Worm (Caenorhabditis elegans) whole organism, young adult: Measurements from ENCODE around the gene nhr-214.

Experiments used
- C17E4.6 ChIP-seq: fragments of 200-800 bp; sonication (Bioruptor generic); IDR thresholded peaks from 2 replicates; pipeline ENCODE4 v1.3.6; 2022; ENCODE audit warnings: missing genetic modification reagents, missing genetic modification characterization, missing compliant biosample characterization
- D2030.7 ChIP-seq: fragments of 200-800 bp; sonication (Bioruptor generic); IDR thresholded peaks from 2 replicates; pipeline ENCODE4 v1.3.6; 2022; ENCODE audit warnings: missing genetic modification reagents, missing genetic modification characterization, missing compliant biosample characterization
- F23B12.7 ChIP-seq: sonication (generic microtip); optimal IDR thresholded peaks from 2 replicates; lab custom pipeline; 2017; ENCODE audit warnings: missing genetic modification characterization, mild to moderate bottlenecking, missing compliant biosample characterization, antibody characterized with exemption, moderate library complexity; ENCODE audit not compliant: insufficient read depth
- F33H1.4 ChIP-seq: fragments of 200-800 bp; sonication (Bioruptor generic); IDR thresholded peaks from 2 replicates; pipeline ENCODE4 v1.3.6; 2022; ENCODE audit warnings: missing genetic modification reagents, missing genetic modification characterization, missing compliant biosample characterization
- F52B5.7 ChIP-seq: sonication (generic microtip); optimal IDR thresholded peaks from 2 replicates; lab custom pipeline; 2016; ENCODE audit warnings: mild to moderate bottlenecking, missing genetic modification characterization, missing compliant biosample characterization
- F57A8.1 ChIP-seq: fragments of 200-800 bp; sonication (Bioruptor generic); optimal IDR thresholded peaks from 2 replicates; lab custom pipeline; 2018; ENCODE audit warnings: mild to moderate bottlenecking, missing genetic modification characterization, moderate library complexity, missing compliant biosample characterization
- F57C9.4 ChIP-seq: sonication (generic microtip); optimal IDR thresholded peaks from 2 replicates; lab custom pipeline; 2017; ENCODE audit warnings: mild to moderate bottlenecking, missing genetic modification characterization, missing compliant biosample characterization
- K11D2.4 ChIP-seq: fragments of 200-800 bp; sonication (Bioruptor generic); IDR thresholded peaks from 2 replicates; pipeline ENCODE4 v1.3.6; 2022; ENCODE audit warnings: missing genetic modification reagents, missing genetic modification characterization, missing compliant biosample characterization
- T07F8.4 ChIP-seq: sonication (generic microtip); optimal IDR thresholded peaks from 2 replicates; lab custom pipeline; 2016; ENCODE audit warnings: mild to moderate bottlenecking, missing genetic modification characterization, moderate library complexity, missing compliant biosample characterization
- Y67H2A.10 ChIP-seq: fragments of 200-800 bp; sonication (Bioruptor generic); conservative IDR thresholded peaks from 2 replicates; pipeline ENCODE4 v1.3.6; 2022; ENCODE audit warnings: missing genetic modification reagents, missing genetic modification characterization, missing compliant biosample characterization
- Y79H2A.3 ChIP-seq: fragments of 200-800 bp; sonication (Bioruptor generic); conservative IDR thresholded peaks from 2 replicates; pipeline ENCODE4 v1.3.6; 2022; ENCODE audit warnings: missing genetic modification reagents, missing genetic modification characterization, missing compliant biosample characterization
- ama-1 ChIP-seq, 3 experiments: fragments of 150-350 bp in 1 of 3; sonication (generic microtip) in 2 of 3; optimal IDR thresholded peaks; 2 replicates each; lab custom pipeline; 2014 to 2018; ENCODE audit warnings: missing biosample characterization in 2 of 3, missing genetic modification characterization in 2 of 3, missing genetic modification reagents in 2 of 3
- aptf-3 ChIP-seq: fragments of 200-800 bp; sonication (Bioruptor generic); IDR thresholded peaks from 2 replicates; pipeline ENCODE4 v1.3.6; 2022; ENCODE audit warnings: missing genetic modification characterization, missing compliant biosample characterization
- attf-3 ChIP-seq: fragments of 200-800 bp; sonication (Bioruptor generic); conservative IDR thresholded peaks from 2 replicates; pipeline ENCODE4 v1.3.6; 2022; ENCODE audit warnings: missing genetic modification reagents, missing genetic modification characterization, missing compliant biosample characterization
- ccch-3 ChIP-seq: fragments of 200-800 bp; sonication (Bioruptor generic); optimal IDR thresholded peaks from 2 replicates; lab custom pipeline; 2018; ENCODE audit warnings: mild to moderate bottlenecking, missing genetic modification characterization, missing compliant biosample characterization
- cebp-1 ChIP-seq, 2 experiments: fragments of 200-800 bp in 1 of 2; sonication (Bioruptor generic) in 1 of 2; sonication (generic microtip) in 1 of 2; IDR thresholded peaks in 1 of 2; optimal IDR thresholded peaks in 1 of 2; 2 replicates each; pipeline versions ENCODE4 v1.3.6 to Lab custom; 2017 to 2022; ENCODE audit warnings: missing compliant biosample characterization in 2 of 2, missing genetic modification characterization in 2 of 2, mild to moderate bottlenecking in 1 of 2, missing genetic modification reagents in 1 of 2, moderate library complexity in 1 of 2
- ets-4 ChIP-seq: fragments of 200-800 bp; sonication (Bioruptor generic); optimal IDR thresholded peaks from 2 replicates; lab custom pipeline; 2018; ENCODE audit warnings: mild to moderate bottlenecking, missing genetic modification characterization, missing compliant biosample characterization
- him-1 ChIP-seq: sonication (generic microtip); optimal IDR thresholded peaks from 2 replicates; lab custom pipeline; 2016; ENCODE audit warnings: missing genotype, missing genetic modification reagents, missing genetic modification characterization, missing compliant biosample characterization
- hlh-26 ChIP-seq: fragments of 200-800 bp; sonication (Bioruptor generic); conservative IDR thresholded peaks from 2 replicates; pipeline ENCODE4 v1.3.6; 2022; ENCODE audit warnings: missing genetic modification reagents, missing genetic modification characterization, missing compliant biosample characterization
- hmg-1.2 ChIP-seq: fragments of 200-800 bp; sonication (Bioruptor generic); IDR thresholded peaks from 2 replicates; pipeline ENCODE4 v1.3.6; 2022; ENCODE audit warnings: missing genetic modification reagents, missing genetic modification characterization, missing compliant biosample characterization
- hsf-1 ChIP-seq: fragments of 200-800 bp; sonication (Bioruptor generic); IDR thresholded peaks from 2 replicates; pipeline ENCODE4 v1.3.6; 2022; ENCODE audit warnings: missing genetic modification reagents, missing genetic modification characterization, missing compliant biosample characterization
- lag-1 ChIP-seq: fragments of 200-800 bp; sonication (Bioruptor generic); IDR thresholded peaks from 2 replicates; pipeline ENCODE4 v1.3.6; 2022; ENCODE audit warnings: missing genetic modification reagents, missing genetic modification characterization, missing compliant biosample characterization
- let-526 ChIP-seq: fragments of 200-800 bp; sonication (Bioruptor generic); IDR thresholded peaks from 2 replicates; pipeline ENCODE4 v1.3.6; 2022; ENCODE audit warnings: missing genetic modification reagents, missing genetic modification characterization, missing compliant biosample characterization
- lin-26 ChIP-seq: fragments of 200-800 bp; sonication (Bioruptor generic); IDR thresholded peaks from 2 replicates; pipeline ENCODE4 v1.3.6; 2022; ENCODE audit warnings: missing genetic modification reagents, missing genetic modification characterization, missing compliant biosample characterization
- lin-54 ChIP-seq: fragments of 200-800 bp; sonication (Bioruptor generic); optimal IDR thresholded peaks from 2 replicates; lab custom pipeline; 2018; ENCODE audit warnings: mild to moderate bottlenecking, missing genetic modification characterization, missing compliant biosample characterization
- madf-6 ChIP-seq: fragments of 200-800 bp; sonication (Bioruptor generic); IDR thresholded peaks from 2 replicates; pipeline ENCODE4 v1.3.6; 2022; ENCODE audit warnings: missing genetic modification reagents, missing genetic modification characterization, missing compliant biosample characterization
- mcd-1 ChIP-seq: fragments of 200-800 bp; sonication (Bioruptor generic); IDR thresholded peaks from 2 replicates; pipeline ENCODE4 v1.3.6; 2022; ENCODE audit warnings: missing genetic modification reagents, missing genetic modification characterization, missing compliant biosample characterization
- nfya-1 ChIP-seq: sonication (generic microtip); optimal IDR thresholded peaks from 2 replicates; lab custom pipeline; 2017; ENCODE audit warnings: antibody characterized with exemption, missing compliant biosample characterization, missing genetic modification characterization, borderline replicate concordance; ENCODE audit not compliant: insufficient read depth
- nfya-2 ChIP-seq: fragments of 200-800 bp; sonication (Bioruptor generic); IDR thresholded peaks from 2 replicates; pipeline ENCODE4 v1.3.6; 2022; ENCODE audit warnings: missing genetic modification reagents, missing genetic modification characterization, missing compliant biosample characterization
- nhr-120 ChIP-seq: fragments of 200-800 bp; sonication (Bioruptor generic); IDR thresholded peaks from 2 replicates; pipeline ENCODE4 v1.3.6; 2022; ENCODE audit warnings: missing genetic modification characterization, missing compliant biosample characterization
- nhr-179 ChIP-seq: sonication (generic microtip); optimal IDR thresholded peaks from 2 replicates; lab custom pipeline; 2016; ENCODE audit warnings: mild to moderate bottlenecking, missing genetic modification characterization, missing compliant biosample characterization
- pha-4 ChIP-seq: fragments of 150-350 bp; sonication (generic microtip); optimal IDR thresholded peaks from 2 replicates; lab custom pipeline; 2014; ENCODE audit warnings: missing biosample characterization, missing genetic modification reagents, missing genetic modification characterization
- rcor-1 ChIP-seq: fragments of 200-800 bp; sonication (Bioruptor generic); IDR thresholded peaks from 2 replicates; pipeline ENCODE4 v1.3.6; 2022; ENCODE audit warnings: missing genetic modification reagents, missing genetic modification characterization, missing compliant biosample characterization
- rec-8 ChIP-seq, 2 experiments: sonication (generic microtip); optimal IDR thresholded peaks; 2 replicates each; lab custom pipeline; 2016; ENCODE audit warnings: mild to moderate bottlenecking in 2 of 2, missing genetic modification characterization in 2 of 2, missing genetic modification reagents in 2 of 2, missing genotype in 2 of 2, missing biosample characterization in 1 of 2, missing compliant biosample characterization in 1 of 2, moderate library complexity in 1 of 2
- snpc-1.3 ChIP-seq: sonication (generic microtip); optimal IDR thresholded peaks from 2 replicates; lab custom pipeline; 2017; ENCODE audit warnings: missing genetic modification characterization, mild to moderate bottlenecking, missing compliant biosample characterization, antibody characterized with exemption, moderate library complexity, missing genotype, missing genetic modification reagents; ENCODE audit not compliant: insufficient read depth
- snpc-4 ChIP-seq, 5 experiments: fragments of 150-350 bp in 1 of 5; sonication (generic microtip) in 4 of 5; optimal IDR thresholded peaks; 2 replicates each; lab custom pipeline; 2014 to 2018; ENCODE audit warnings: missing genetic modification characterization in 5 of 5, missing biosample characterization in 3 of 5, antibody characterized with exemption in 2 of 5, mild to moderate bottlenecking in 2 of 5, missing compliant biosample characterization in 2 of 5, missing genotype in 2 of 5, moderate library complexity in 2 of 5, missing genetic modification reagents in 1 of 5
- tbp1 ChIP-seq: fragments of 200-800 bp; sonication (Bioruptor generic); optimal IDR thresholded peaks from 2 replicates; lab custom pipeline; 2018; ENCODE audit warnings: mild to moderate bottlenecking, missing genetic modification characterization, missing compliant biosample characterization
- tlf-1 ChIP-seq: fragments of 200-800 bp; sonication (Bioruptor generic); optimal IDR thresholded peaks from 2 replicates; lab custom pipeline; 2018; ENCODE audit warnings: mild to moderate bottlenecking, missing genetic modification characterization, missing compliant biosample characterization
- xnd-1 ChIP-seq: sonication (generic microtip); optimal IDR thresholded peaks from 2 replicates; lab custom pipeline; 2016; ENCODE audit warnings: missing genotype, missing genetic modification reagents, missing genetic modification characterization, missing compliant biosample characterization
- zfh-2 ChIP-seq: fragments of 200-800 bp; sonication (Bioruptor generic); conservative IDR thresholded peaks from 2 replicates; pipeline ENCODE4 v1.3.6; 2022; ENCODE audit warnings: missing genetic modification reagents, missing genetic modification characterization, missing compliant biosample characterization
- ztf-25 ChIP-seq: fragments of 200-800 bp; sonication (Bioruptor generic); IDR thresholded peaks from 2 replicates; pipeline ENCODE4 v1.3.6; 2022; ENCODE audit warnings: missing genetic modification reagents, missing genetic modification characterization, missing compliant biosample characterization
- ztf-26 ChIP-seq: sonication (generic microtip); optimal IDR thresholded peaks from 2 replicates; lab custom pipeline; 2017; ENCODE audit warnings: missing genetic modification characterization, missing compliant biosample characterization
- ztf-3 ChIP-seq: fragments of 200-800 bp; sonication (Bioruptor generic); optimal IDR thresholded peaks from 2 replicates; lab custom pipeline; 2018; ENCODE audit warnings: mild to moderate bottlenecking, missing genetic modification characterization, missing compliant biosample characterization

The nhr-214 gene

DNA sequence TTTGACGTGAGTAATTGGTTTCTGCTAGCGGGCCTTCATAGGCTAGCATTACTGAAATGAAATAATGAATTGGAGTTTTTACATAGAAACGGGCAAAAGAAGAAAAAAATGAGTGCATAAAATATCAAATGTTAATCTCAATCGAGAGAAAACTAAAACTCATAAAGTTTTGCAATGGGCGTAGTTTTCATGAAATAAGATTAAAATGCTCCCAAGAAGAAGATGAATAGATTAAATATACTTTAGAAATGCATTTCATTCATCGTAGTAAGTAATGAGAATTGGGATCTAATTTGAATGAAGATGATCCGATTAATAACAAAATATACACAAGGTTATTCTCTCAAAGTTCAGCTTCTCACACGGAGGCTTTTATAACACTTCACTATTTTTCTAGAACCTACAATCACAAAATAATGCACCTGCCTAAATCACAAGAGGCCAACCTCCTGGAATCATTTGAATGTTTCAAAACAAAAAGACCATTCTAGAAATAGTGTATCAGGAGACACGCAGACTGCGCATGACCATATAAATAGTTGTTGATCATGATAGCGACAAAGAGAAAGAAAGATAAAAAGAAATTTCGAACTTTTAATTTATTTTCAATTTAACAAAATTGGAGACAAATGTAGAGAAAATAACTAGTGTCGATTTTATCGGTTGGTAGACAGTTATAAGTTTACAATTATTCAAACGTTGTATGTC is 33.9 kb downstream of the nhr-214 start, which contains the start of gene nhr-17 (continued):
- TF ChIP-seq F52B5.7 (tag; lab: Kevin White, UChicago) (no peak), Y67H2A.10 (GFP tag; lab: Robert Waterston, UW) (no peak), F57A8.1 (GFP tag; lab: Kevin White, UChicago) (no peak), F33H1.4 (GFP tag; lab: Robert Waterston, UW) (no peak), ets-4 (no peak), hsf-1 (GFP tag; lab: Robert Waterston, UW) (peak; percentile 79), madf-6 (GFP tag; lab: Robert Waterston, UW) (no peak), attf-3 (GFP tag; lab: Robert Waterston, UW) (no peak), cebp-1 (GFP tag; IDR thresholded peaks at IDR 0.05; lab: Robert Waterston, UW) (no peak), cebp-1 (tag; optimal IDR thresholded peaks at IDR 0.05; lab: Kevin White, UChicago) (peak; percentile 56), lin-26 (no peak), snpc-1.3 (no peak), ztf-26 (tag; lab: Kevin White, UChicago) (peak; percentile 34), C17E4.6 (no peak), nhr-120 (GFP tag; lab: Robert Waterston, UW) (no peak), nfya-2 (no peak), ztf-3 (no peak), him-1 (tag; lab: Kevin White, UChicago) (no peak), lag-1 (no peak), tlf-1 (GFP tag; lab: Kevin White, UChicago) (no peak), F23B12.7 (peak; percentile 14), F57C9.4 (tag; lab: Kevin White, UChicago) (no peak), tbp1 (GFP tag; lab: Kevin White, UChicago) (peak; percentile 22), zfh-2 (no peak), pha-4 (tag; lab: Kevin White, UChicago) (no peak), ztf-25 (GFP tag; lab: Robert Waterston, UW) (no peak), ccch-3 (no peak), aptf-3 (GFP tag; lab: Robert Waterston, UW) (no peak), snpc-4 (GFP tag; optimal IDR thresholded peaks at IDR 0.05; lab: Kevin White, UChicago) (no peak), snpc-4 (tag; optimal IDR thresholded peaks at IDR 0.05; lab: Kevin White, UChicago) (no peak), lin-54 (GFP tag; lab: Kevin White, UChicago) (no peak), nfya-1 (no peak)

DNA sequence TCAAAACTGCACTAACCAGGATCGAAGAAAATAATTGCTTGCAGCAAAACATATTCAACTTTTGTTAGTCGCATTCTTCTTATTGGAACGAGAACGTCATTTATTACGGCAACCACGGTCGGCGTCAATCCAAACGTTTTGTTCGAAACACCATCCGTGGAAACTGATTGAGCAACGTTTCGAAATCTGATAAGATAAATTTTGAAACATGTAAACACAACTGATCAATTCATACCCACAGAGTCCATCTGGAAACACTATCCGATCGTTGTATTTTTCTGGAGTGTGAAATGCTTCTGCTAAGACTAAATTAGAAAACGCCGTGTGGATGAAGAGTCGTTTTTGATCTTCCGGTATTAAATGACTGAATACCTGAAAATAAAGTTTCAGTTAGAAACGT is 36.1 kb downstream of the nhr-214 start:
- TF ChIP-seq mcd-1 (GFP tag; lab: Robert Waterston, UW) (no peak), ama-1 (optimal IDR thresholded peaks at IDR 0.05; lab: Kevin White, UChicago) (peak; percentile 71), ama-1 (GFP tag; optimal IDR thresholded peaks at IDR 0.05; lab: Kevin White, UChicago) (no peak)
- TF ChIP-seq, all 124 proteins: peak for 1

DNA sequence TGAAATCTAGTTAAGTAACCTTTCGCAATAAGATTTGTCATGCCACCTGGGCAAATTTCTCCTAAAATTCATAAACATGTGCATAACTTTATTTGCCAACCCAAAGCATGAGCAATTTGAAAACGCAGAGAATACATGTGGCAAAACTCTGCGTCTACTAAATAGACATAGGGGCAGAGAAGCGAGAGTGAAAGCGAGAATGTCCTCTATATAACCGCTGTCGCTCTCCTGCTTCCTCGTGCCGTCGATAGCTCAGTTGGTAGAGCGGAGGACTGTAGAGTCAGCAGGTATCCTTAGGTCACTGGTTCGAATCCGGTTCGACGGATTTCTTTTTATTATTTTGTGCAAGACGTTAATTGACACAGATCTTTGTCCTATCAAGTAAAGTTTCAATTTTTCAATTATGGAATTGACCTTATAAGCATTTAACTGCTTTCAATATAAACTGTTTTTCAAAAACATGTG is 36.8 kb downstream of the nhr-214 start:
- no peak; the same call in 1 of the 2 replicates for TF ChIP-seq C17E4.6
- peak; percentile 30; the same call in 1 of the 2 replicates for TF ChIP-seq Y79H2A.3 (GFP tag; lab: Robert Waterston, UW)
- TF ChIP-seq D2030.7 (GFP tag; lab: Robert Waterston, UW), result peak; percentile 72; the same call in 1 of the 2 replicates
- TF ChIP-seq K11D2.4 (GFP tag; lab: Robert Waterston, UW), result peak; percentile 78; the same call in 1 of the 2 replicates
- TF ChIP-seq T07F8.4 (tag; lab: Kevin White, UChicago), result peak; percentile 70
- no peak for TF ChIP-seq hlh-26 (GFP tag; lab: Robert Waterston, UW)
- peak; percentile 73 for TF ChIP-seq F23B12.7
- peak; percentile 84 to 89 for TF ChIP-seq rec-8 (tag; optimal IDR thresholded peaks at IDR 0.05; lab: Kevin White, UChicago)
- TF ChIP-seq snpc-1.3, result peak; percentile 78
- TF ChIP-seq let-526 (GFP tag; lab: Robert Waterston, UW), result peak; percentile 90
- peak; percentile 88 for TF ChIP-seq rcor-1 (GFP tag; lab: Robert Waterston, UW)
- TF ChIP-seq ztf-25 (GFP tag; lab: Robert Waterston, UW), result peak; percentile 95
- no peak for TF ChIP-seq xnd-1
- peak; percentile 81 for TF ChIP-seq nhr-179 (tag; lab: Kevin White, UChicago)
- peak; percentile 86 for TF ChIP-seq hmg-1.2 (GFP tag; lab: Robert Waterston, UW)
